Fruit fly (Drosophila melanogaster) whole organism, embryonic: Measurements from ENCODE around the gene CG12951.

Experiments used
- Atf-2 ChIP-seq: fragments of 200-800 bp; sonication (Bioruptor generic); optimal IDR thresholded peaks from 2 replicates; lab custom pipeline; 2016; ENCODE audit warnings: missing biosample characterization, missing genetic modification characterization
- CG12155 ChIP-seq: fragments of 200-800 bp; sonication (Bioruptor generic); optimal IDR thresholded peaks from 3 replicates; lab custom pipeline; 2016; ENCODE audit warnings: missing biosample characterization, missing genetic modification characterization
- CG12744 ChIP-seq: fragments of 200-800 bp; sonication (Bioruptor generic); optimal IDR thresholded peaks from 2 replicates; lab custom pipeline; 2016; ENCODE audit warnings: missing biosample characterization, missing genetic modification characterization
- CG13624 ChIP-seq: fragments of 200-800 bp; sonication (Bioruptor generic); optimal IDR thresholded peaks from 2 replicates; lab custom pipeline; 2016; ENCODE audit warnings: missing biosample characterization, missing genetic modification characterization
- CG14860 ChIP-seq: fragments of 200-800 bp; sonication (Bioruptor generic); IDR thresholded peaks from 3 replicates; pipeline ENCODE4 v1.3.6; 2022; ENCODE audit warnings: missing biosample characterization, missing genetic modification characterization; ENCODE audit not compliant: partially characterized antibody
- CG15601 ChIP-seq: fragments of 200-800 bp; sonication (Bioruptor generic); optimal IDR thresholded peaks from 3 replicates; lab custom pipeline; 2019; ENCODE audit warnings: missing biosample characterization, mild to moderate bottlenecking, missing genetic modification characterization, moderate library complexity
- CG17328 ChIP-seq: fragments of 200-800 bp; sonication (Bioruptor generic); IDR thresholded peaks from 2 replicates; pipeline ENCODE4 v1.3.6; 2022; ENCODE audit warnings: missing biosample characterization, missing genetic modification characterization
- CG17385 ChIP-seq: fragments of 200-800 bp; sonication (Bioruptor generic); optimal IDR thresholded peaks from 3 replicates; lab custom pipeline; 2018; ENCODE audit warnings: missing biosample characterization, mild to moderate bottlenecking, missing genetic modification characterization
- CG17568 ChIP-seq: fragments of 200-800 bp; sonication (Bioruptor generic); optimal IDR thresholded peaks from 2 replicates; lab custom pipeline; 2018; ENCODE audit warnings: missing biosample characterization, mild to moderate bottlenecking, missing genetic modification characterization, moderate library complexity
- CG17912 ChIP-seq: fragments of 200-800 bp; sonication (Bioruptor generic); optimal IDR thresholded peaks from 2 replicates; lab custom pipeline; 2018; ENCODE audit warnings: missing biosample characterization, mild to moderate bottlenecking, missing genetic modification characterization
- CG30403 ChIP-seq: fragments of 200-800 bp; sonication (Bioruptor generic); optimal IDR thresholded peaks from 3 replicates; lab custom pipeline; 2016; ENCODE audit warnings: missing biosample characterization, missing genetic modification characterization
- CG3407 ChIP-seq: fragments of 200-800 bp; sonication (Bioruptor generic); optimal IDR thresholded peaks from 2 replicates; lab custom pipeline; 2018; ENCODE audit warnings: missing biosample characterization, mild to moderate bottlenecking, missing genetic modification characterization
- CG4424 ChIP-seq: fragments of 200-800 bp; sonication (Bioruptor generic); optimal IDR thresholded peaks from 3 replicates; lab custom pipeline; 2016; ENCODE audit warnings: missing biosample characterization, missing genetic modification characterization
- CG6765 ChIP-seq: fragments of 200-800 bp; sonication (Bioruptor generic); optimal IDR thresholded peaks from 3 replicates; lab custom pipeline; 2017; ENCODE audit warnings: missing biosample characterization, mild to moderate bottlenecking, missing genetic modification characterization
- CG9727 ChIP-seq: fragments of 200-800 bp; sonication (Bioruptor generic); optimal IDR thresholded peaks from 3 replicates; lab custom pipeline; 2017; ENCODE audit warnings: missing biosample characterization, mild to moderate bottlenecking, missing genetic modification characterization
- Dad ChIP-seq: fragments of 200-800 bp; sonication (Bioruptor generic); optimal IDR thresholded peaks from 3 replicates; lab custom pipeline; 2016; ENCODE audit warnings: missing biosample characterization, missing genetic modification characterization
- Dll ChIP-seq: fragments of 200-800 bp; sonication (Bioruptor generic); IDR thresholded peaks from 4 replicates; pipeline ENCODE4 v1.3.6; 2022; ENCODE audit warnings: missing biosample characterization, missing genetic modification characterization; ENCODE audit not compliant: partially characterized antibody
- Eip74EF ChIP-seq, 2 experiments: fragments of 200-800 bp in 1 of 2; fragments of >200 bp in 1 of 2; sonication (Bioruptor generic) in 1 of 2; optimal IDR thresholded peaks; 2 replicates each; lab custom pipeline; 2017 to 2019; ENCODE audit warnings: missing biosample characterization in 2 of 2, missing genetic modification characterization in 2 of 2, mild to moderate bottlenecking in 1 of 2, moderate library complexity in 1 of 2
- Fer1 ChIP-seq: fragments of 200-800 bp; sonication (Bioruptor generic); optimal IDR thresholded peaks from 2 replicates; lab custom pipeline; 2017; ENCODE audit warnings: missing biosample characterization, mild to moderate bottlenecking, missing genetic modification characterization
- H15 ChIP-seq: fragments of 200-800 bp; sonication (Bioruptor generic); IDR thresholded peaks from 3 replicates; pipeline ENCODE4 v1.3.6; 2022; ENCODE audit warnings: missing biosample characterization, missing genetic modification characterization
- HmgD ChIP-seq: fragments of 200-800 bp; sonication (Bioruptor generic); optimal IDR thresholded peaks from 3 replicates; lab custom pipeline; 2016; ENCODE audit warnings: missing biosample characterization, missing genetic modification characterization
- Hsf ChIP-seq: fragments of 200-800 bp; sonication (Bioruptor generic); optimal IDR thresholded peaks from 3 replicates; lab custom pipeline; 2016; ENCODE audit warnings: missing biosample characterization, missing genetic modification characterization
- Max ChIP-seq: fragments of 200-800 bp; sonication (Bioruptor generic); optimal IDR thresholded peaks from 2 replicates; lab custom pipeline; 2016; ENCODE audit warnings: missing biosample characterization, mild to moderate bottlenecking, missing genetic modification characterization
- Nf-YC ChIP-seq: fragments of 200-800 bp; optimal IDR thresholded peaks from 3 replicates; lab custom pipeline; 2019; ENCODE audit warnings: missing biosample characterization, mild to moderate bottlenecking, missing genetic modification characterization, moderate library complexity
- Side ChIP-seq: fragments of 200-800 bp; sonication (Bioruptor generic); optimal IDR thresholded peaks from 2 replicates; lab custom pipeline; 2016; ENCODE audit warnings: missing biosample characterization, missing genetic modification characterization
- Sox100B ChIP-seq: fragments of 200-800 bp; sonication (Bioruptor generic); optimal IDR thresholded peaks from 3 replicates; lab custom pipeline; 2018; ENCODE audit warnings: missing biosample characterization, mild to moderate bottlenecking, missing genetic modification characterization
- Sry-β ChIP-seq: fragments of 200-800 bp; sonication (Bioruptor generic); optimal IDR thresholded peaks from 2 replicates; lab custom pipeline; 2018; ENCODE audit warnings: missing biosample characterization, mild to moderate bottlenecking, missing genetic modification characterization, moderate library complexity
- Trl ChIP-seq, 3 experiments: fragments of >200 bp in 2 of 3; fragments of 200-800 bp in 1 of 3; sonication (Bioruptor generic) in 1 of 3; optimal IDR thresholded peaks; 2 replicates in 1 of 3; 3 replicates in 2 of 3; lab custom pipeline; 2016 to 2017; ENCODE audit warnings: missing biosample characterization in 1 of 3, missing genetic modification characterization in 1 of 3
- Xbp1 ChIP-seq: fragments of 200-800 bp; sonication (Bioruptor generic); optimal IDR thresholded peaks from 3 replicates; lab custom pipeline; 2016; ENCODE audit warnings: missing biosample characterization, mild to moderate bottlenecking, missing genetic modification characterization
- amos ChIP-seq: fragments of 200-800 bp; sonication (Bioruptor generic); IDR thresholded peaks from 2 replicates; pipeline ENCODE4 v1.3.6; 2022; ENCODE audit warnings: missing biosample characterization, missing genetic modification characterization; ENCODE audit not compliant: partially characterized antibody
- ase ChIP-seq: fragments of 200-800 bp; sonication (Bioruptor generic); IDR thresholded peaks from 3 replicates; pipeline ENCODE4 v1.3.6; 2022; ENCODE audit warnings: missing biosample characterization, missing genetic modification characterization
- az2 ChIP-seq: fragments of 200-800 bp; sonication (Bioruptor generic); optimal IDR thresholded peaks from 3 replicates; lab custom pipeline; 2016; ENCODE audit warnings: missing biosample characterization, missing genetic modification characterization
- br ChIP-seq: fragments of >200 bp; optimal IDR thresholded peaks from 2 replicates; lab custom pipeline; 2017
- crc ChIP-seq: fragments of 200-800 bp; sonication (Bioruptor generic); optimal IDR thresholded peaks from 2 replicates; lab custom pipeline; 2016; ENCODE audit warnings: missing biosample characterization, missing genetic modification characterization
- cwo ChIP-seq: fragments of 200-800 bp; sonication (Bioruptor generic); optimal IDR thresholded peaks from 3 replicates; lab custom pipeline; 2017; ENCODE audit warnings: missing biosample characterization, missing genetic modification characterization, mild to moderate bottlenecking, moderate library complexity, missing genetic modification reagents
- eve ChIP-seq, 2 experiments: fragments of >200 bp; optimal IDR thresholded peaks; 2 replicates each; lab custom pipeline; 2017; ENCODE audit warnings: missing biosample characterization in 2 of 2, missing genetic modification characterization in 2 of 2
- fu2 ChIP-seq: fragments of 200-800 bp; sonication (Bioruptor generic); optimal IDR thresholded peaks from 2 replicates; lab custom pipeline; 2016; ENCODE audit warnings: missing biosample characterization, missing genetic modification characterization
- her ChIP-seq: fragments of 200-800 bp; sonication (Bioruptor generic); optimal IDR thresholded peaks from 2 replicates; lab custom pipeline; 2016; ENCODE audit warnings: missing biosample characterization, missing genetic modification characterization
- insv ChIP-seq, 2 experiments: fragments of 200-800 bp; sonication (Bioruptor generic); optimal IDR thresholded peaks; 3 replicates each; lab custom pipeline; 2016 to 2018; ENCODE audit warnings: missing biosample characterization in 2 of 2, missing genetic modification characterization in 2 of 2
- lab ChIP-seq: fragments of 200-800 bp; sonication (Bioruptor generic); optimal IDR thresholded peaks from 3 replicates; lab custom pipeline; 2017; ENCODE audit warnings: missing biosample characterization, missing genetic modification characterization, mild to moderate bottlenecking, moderate library complexity, missing genetic modification reagents
- mirr ChIP-seq: fragments of 200-800 bp; sonication (Bioruptor generic); optimal IDR thresholded peaks from 3 replicates; lab custom pipeline; 2018; ENCODE audit warnings: missing biosample characterization, mild to moderate bottlenecking, missing genetic modification characterization
- slp2 ChIP-seq: fragments of 200-800 bp; sonication (Bioruptor generic); optimal IDR thresholded peaks from 2 replicates; lab custom pipeline; 2016; ENCODE audit warnings: missing biosample characterization, missing genetic modification characterization
- sob ChIP-seq: fragments of 200-800 bp; sonication (Bioruptor generic); IDR thresholded peaks from 2 replicates; pipeline ENCODE4 v1.3.6; 2022; ENCODE audit warnings: missing biosample characterization, missing genetic modification characterization
- sqz ChIP-seq: fragments of 200-800 bp; sonication (Bioruptor generic); optimal IDR thresholded peaks from 3 replicates; lab custom pipeline; 2018; ENCODE audit warnings: missing biosample characterization, mild to moderate bottlenecking, missing genetic modification characterization
- sug ChIP-seq: fragments of 200-800 bp; optimal IDR thresholded peaks from 2 replicates; lab custom pipeline; 2019; ENCODE audit warnings: missing biosample characterization, mild to moderate bottlenecking, missing genetic modification characterization, moderate library complexity
- trem ChIP-seq: fragments of 200-800 bp; optimal IDR thresholded peaks from 3 replicates; lab custom pipeline; 2019; ENCODE audit warnings: missing biosample characterization, mild to moderate bottlenecking, missing genetic modification characterization, moderate library complexity
- tx ChIP-seq: fragments of 200-800 bp; sonication (Bioruptor generic); optimal IDR thresholded peaks from 2 replicates; lab custom pipeline; 2016; ENCODE audit warnings: missing biosample characterization, missing genetic modification characterization
- unpg ChIP-seq: fragments of 200-800 bp; sonication (Bioruptor generic); optimal IDR thresholded peaks from 3 replicates; lab custom pipeline; 2018; ENCODE audit warnings: missing biosample characterization, mild to moderate bottlenecking, missing genetic modification characterization, moderate library complexity
- vnd ChIP-seq: fragments of 200-800 bp; sonication (Bioruptor generic); IDR thresholded peaks from 3 replicates; pipeline ENCODE4 v1.3.6; 2022; ENCODE audit warnings: missing biosample characterization, missing genetic modification characterization; ENCODE audit not compliant: partially characterized antibody

The CG12951 gene

dm6 chr3R:9342248-9342882 is 12.2 kb upstream of the CG12951 start (continued):
- peak; percentile 57 for TF ChIP-seq sob (GFP tag; lab: Robert Waterston, UW)
- TF ChIP-seq cwo (GFP tag; lab: Kevin White, UChicago), result peak; percentile 49
- no peak for TF ChIP-seq ase (GFP tag; lab: Robert Waterston, UW)
- TF ChIP-seq br (lab: Kevin White, UChicago), result no peak
- TF ChIP-seq Dad (GFP tag; lab: Kevin White, UChicago), result no peak
- no peak for TF ChIP-seq tx (GFP tag; lab: Kevin White, UChicago)
- TF ChIP-seq CG9727 (GFP tag; lab: Kevin White, UChicago), result peak; percentile 50
- TF ChIP-seq slp2 (GFP tag; lab: Kevin White, UChicago), result no peak
- peak; percentile 15 for TF ChIP-seq az2 (GFP tag; lab: Kevin White, UChicago)
- TF ChIP-seq sug, result peak; percentile 23
- TF ChIP-seq eve (GFP tag; optimal IDR thresholded peaks at IDR 0.05; lab: Kevin White, UChicago), result peak in 1 of 2 experiments; percentile 71
- peak; percentile 48 for TF ChIP-seq CG17385 (GFP tag; lab: Kevin White, UChicago)
- no peak for TF ChIP-seq HmgD (GFP tag; lab: Kevin White, UChicago)
- no peak for TF ChIP-seq CG14860 (GFP tag; lab: Robert Waterston, UW)
- TF ChIP-seq H15 (GFP tag; lab: Robert Waterston, UW), result no peak
- peak; percentile 25 for TF ChIP-seq Hsf (GFP tag; lab: Kevin White, UChicago)
- peak; percentile 49 for TF ChIP-seq Max (GFP tag; lab: Kevin White, UChicago)
- peak; percentile 61 for TF ChIP-seq CG15601
- no peak for TF ChIP-seq Atf-2
- TF ChIP-seq Eip74EF (GFP tag; optimal IDR thresholded peaks at IDR 0.05; lab: Kevin White, UChicago), result peak in 1 of 2 experiments; percentile 44
- TF ChIP-seq Dll (GFP tag; lab: Robert Waterston, UW), result no peak
- TF ChIP-seq insv (GFP tag; optimal IDR thresholded peaks at IDR 0.05; lab: Kevin White, UChicago), result peak in 1 of 2 experiments; percentile 38
- TF ChIP-seq Sry-β (GFP tag; lab: Kevin White, UChicago), result peak; percentile 30
- TF ChIP-seq CG3407 (GFP tag; lab: Kevin White, UChicago), result peak; percentile 30
- TF ChIP-seq trem (tag; lab: Kevin White, UChicago), result peak; percentile 63
- peak; percentile 51 for TF ChIP-seq mirr
- TF ChIP-seq Xbp1 (GFP tag; lab: Kevin White, UChicago), result peak; percentile 19
- peak; percentile 80 for TF ChIP-seq lab (GFP tag; lab: Kevin White, UChicago)
- peak; percentile 38 for TF ChIP-seq CG30403 (GFP tag; lab: Kevin White, UChicago)
- no peak for TF ChIP-seq CG13624 (GFP tag; lab: Kevin White, UChicago)
- peak; percentile 68 for TF ChIP-seq sqz (GFP tag; lab: Kevin White, UChicago)
- TF ChIP-seq Trl (optimal IDR thresholded peaks at IDR 0.05; lab: Kevin White, UChicago), result peak; percentile 61 to 67
- peak; percentile 47 for TF ChIP-seq Trl (GFP tag; optimal IDR thresholded peaks at IDR 0.05; lab: Kevin White, UChicago)
- no peak for TF ChIP-seq her (GFP tag; lab: Kevin White, UChicago)
- peak; percentile 57 for TF ChIP-seq Nf-YC (tag; lab: Kevin White, UChicago)
- TF ChIP-seq Side (GFP tag; lab: Kevin White, UChicago), result no peak
- peak; percentile 24 for TF ChIP-seq CG4424 (GFP tag; lab: Kevin White, UChicago)
- TF ChIP-seq CG12744 (GFP tag; lab: Kevin White, UChicago), result no peak
- peak; percentile 50 for TF ChIP-seq CG6765 (GFP tag; lab: Kevin White, UChicago)
- no peak for TF ChIP-seq amos (GFP tag; lab: Robert Waterston, UW)
- TF ChIP-seq Sox100B (GFP tag; lab: Kevin White, UChicago), result peak; percentile 57
- TF ChIP-seq fu2 (GFP tag; lab: Kevin White, UChicago), result no peak
- no peak for TF ChIP-seq CG17328 (GFP tag; lab: Robert Waterston, UW)
- peak; percentile 43 for TF ChIP-seq CG12155 (GFP tag; lab: Kevin White, UChicago)
- TF ChIP-seq unpg (GFP tag; lab: Kevin White, UChicago), result peak; percentile 65
- TF ChIP-seq CG17912 (GFP tag; lab: Kevin White, UChicago), result peak; percentile 72
- TF ChIP-seq crc, result no peak
- peak; percentile 48 for TF ChIP-seq CG17568 (GFP tag; lab: Kevin White, UChicago)
- peak; percentile 80 for TF ChIP-seq Fer1 (GFP tag; lab: Kevin White, UChicago)
- no peak for TF ChIP-seq vnd (GFP tag; lab: Robert Waterston, UW)
